Fruit fly (Drosophila melanogaster): ENCODE data around the gene GstD1.

- TF ChIP-seq CG7045 (GFP tag; optimal IDR thresholded peaks at IDR 0.05) (no peak), CG1620 (GFP tag; optimal IDR thresholded peaks at IDR 0.05) (no peak), CG7101 (tag; optimal IDR thresholded peaks at IDR 0.05) (no peak), CG11617 (GFP tag; optimal IDR thresholded peaks at IDR 0.05) (no peak), ovo (GFP tag; optimal IDR thresholded peaks at IDR 0.05) (no peak), cnc (optimal IDR thresholded peaks at IDR 0.05) (no peak), kay (GFP tag; ENCODE audit: borderline replicate concordance) (no peak), CG33017 (tag; optimal IDR thresholded peaks at IDR 0.05) (no peak), tj (GFP tag; optimal IDR thresholded peaks at IDR 0.05) (no peak), bab1 (GFP tag; optimal IDR thresholded peaks at IDR 0.05) (no peak)
Measured at dm6 chr3R:12383036-12383435, 14.0 kb upstream of the GstD1 start, which contains the start of gene GstD11.
